Worm (Caenorhabditis elegans) whole organism, L1 larva: Measurements from ENCODE around the gene mom-1.

Experiments
- C04F5.9 ChIP-seq: sonication (generic microtip); optimal IDR thresholded peaks from 2 replicates; lab custom pipeline; 2016; ENCODE audit warnings: missing genetic modification characterization, missing compliant biosample characterization
- C34B4.2 ChIP-seq: sonication (generic microtip); optimal IDR thresholded peaks from 2 replicates; lab custom pipeline; 2017; ENCODE audit warnings: mild to moderate bottlenecking, missing genetic modification characterization, missing compliant biosample characterization
- F16B12.6 ChIP-seq: fragments of 150-350 bp; optimal IDR thresholded peaks from 2 replicates; lab custom pipeline; 2014; ENCODE audit warnings: missing biosample characterization, missing genetic modification characterization
- alr-1 ChIP-seq: fragments of 200-800 bp; sonication (Bioruptor generic); optimal IDR thresholded peaks from 2 replicates; lab custom pipeline; 2018; ENCODE audit warnings: borderline replicate concordance, mild to moderate bottlenecking, missing genetic modification characterization, missing compliant biosample characterization
- aly-2 ChIP-seq: fragments of 150-350 bp; optimal IDR thresholded peaks from 2 replicates; lab custom pipeline; 2014; ENCODE audit warnings: missing biosample characterization, missing genetic modification characterization
- ceh-63 ChIP-seq: fragments of 200-800 bp; sonication (Bioruptor generic); optimal IDR thresholded peaks from 2 replicates; lab custom pipeline; 2018; ENCODE audit warnings: mild to moderate bottlenecking, missing genetic modification characterization, missing compliant biosample characterization
- ceh-8 ChIP-seq: fragments of 200-800 bp; sonication (Bioruptor generic); optimal IDR thresholded peaks from 2 replicates; lab custom pipeline; 2018; ENCODE audit warnings: mild to moderate bottlenecking, missing genetic modification characterization, moderate library complexity, missing compliant biosample characterization
- ceh-82 ChIP-seq, 3 experiments: fragments of 150-350 bp in 1 of 3; sonication (generic microtip) in 2 of 3; optimal IDR thresholded peaks; 2 replicates each; lab custom pipeline; 2014 to 2017; ENCODE audit warnings: missing biosample characterization in 3 of 3, missing genetic modification characterization in 3 of 3
- ceh-88 ChIP-seq: fragments of 200-800 bp; sonication (Bioruptor generic); IDR thresholded peaks from 2 replicates; pipeline ENCODE4 v1.3.6; 2022; ENCODE audit warnings: missing genetic modification characterization, missing compliant biosample characterization
- ces-1 ChIP-seq: fragments of 150-350 bp; optimal IDR thresholded peaks from 2 replicates; lab custom pipeline; 2014; ENCODE audit warnings: missing biosample characterization, missing genetic modification reagents, missing genetic modification characterization
- dpl-1 ChIP-seq, 3 experiments: fragments of 150-350 bp in 2 of 3; sonication (generic microtip) in 1 of 3; optimal IDR thresholded peaks; 2 replicates each; lab custom pipeline; 2014 to 2017; ENCODE audit warnings: missing biosample characterization in 3 of 3, missing genetic modification characterization in 3 of 3, missing genetic modification reagents in 3 of 3
- dsc-1 ChIP-seq: sonication (generic microtip); optimal IDR thresholded peaks from 2 replicates; lab custom pipeline; 2016; ENCODE audit warnings: mild to moderate bottlenecking, missing genetic modification characterization, missing compliant biosample characterization
- efl-1 ChIP-seq, 4 experiments: fragments of 150-350 bp; optimal IDR thresholded peaks in 3 of 4; peaks in 1 of 4; 1 replicate in 1 of 4; 2 replicates in 3 of 4; lab custom pipeline; 2014; ENCODE audit warnings: missing biosample characterization in 2 of 4, missing genetic modification characterization in 2 of 4, missing genetic modification reagents in 2 of 4
- fkh-10 ChIP-seq: sonication (generic microtip); optimal IDR thresholded peaks from 2 replicates; lab custom pipeline; 2017; ENCODE audit warnings: missing biosample characterization, missing genetic modification reagents, missing genetic modification characterization
- fos-1 ChIP-seq: fragments of 150-350 bp; optimal IDR thresholded peaks from 2 replicates; lab custom pipeline; 2014; ENCODE audit warnings: missing biosample characterization, missing genetic modification characterization
- hlh-17 ChIP-seq: fragments of 200-800 bp; sonication (Bioruptor generic); optimal IDR thresholded peaks from 2 replicates; lab custom pipeline; 2018; ENCODE audit warnings: missing genetic modification characterization, mild to moderate bottlenecking, missing compliant biosample characterization, moderate library complexity, borderline replicate concordance
- hlh-4 ChIP-seq: sonication (generic microtip); optimal IDR thresholded peaks from 2 replicates; lab custom pipeline; 2016; ENCODE audit warnings: mild to moderate bottlenecking, missing genetic modification characterization, missing compliant biosample characterization
- irx-1 ChIP-seq: sonication (generic microtip); optimal IDR thresholded peaks from 2 replicates; lab custom pipeline; 2016; ENCODE audit warnings: missing genetic modification characterization, missing compliant biosample characterization
- isw-1 ChIP-seq: fragments of 200-800 bp; sonication (Bioruptor generic); IDR thresholded peaks from 2 replicates; pipeline ENCODE4 v1.3.6; 2022; ENCODE audit warnings: missing genetic modification characterization, missing compliant biosample characterization
- lin-13 ChIP-seq: fragments of 150-350 bp; optimal IDR thresholded peaks from 2 replicates; lab custom pipeline; 2014; ENCODE audit warnings: missing biosample characterization, missing genetic modification reagents, missing genetic modification characterization
- lin-14 ChIP-seq: fragments of 200-800 bp; sonication (Bioruptor generic); optimal IDR thresholded peaks from 2 replicates; lab custom pipeline; 2018; ENCODE audit warnings: mild to moderate bottlenecking, missing genetic modification characterization, moderate library complexity, missing compliant biosample characterization
- lin-35 ChIP-seq, 2 experiments: fragments of 150-350 bp; optimal IDR thresholded peaks; 2 replicates each; lab custom pipeline; 2014; ENCODE audit warnings: missing biosample characterization in 2 of 2, missing genetic modification characterization in 2 of 2, missing genetic modification reagents in 2 of 2
- lin-39 ChIP-seq: fragments of 150-350 bp; optimal IDR thresholded peaks from 2 replicates; lab custom pipeline; 2014; ENCODE audit warnings: missing biosample characterization, missing genetic modification reagents, missing genetic modification characterization
- lir-3 ChIP-seq: sonication (generic microtip); optimal IDR thresholded peaks from 2 replicates; lab custom pipeline; 2016; ENCODE audit warnings: mild to moderate bottlenecking, missing genetic modification characterization, moderate library complexity, missing compliant biosample characterization; ENCODE audit not compliant: poor library complexity
- mab-9 ChIP-seq: fragments of 200-800 bp; sonication (Bioruptor generic); IDR thresholded peaks from 2 replicates; pipeline ENCODE4 v1.3.6; 2022; ENCODE audit warnings: missing genetic modification reagents, missing genetic modification characterization, missing compliant biosample characterization
- mdl-1 ChIP-seq, 2 experiments: fragments of 150-350 bp; optimal IDR thresholded peaks; 2 replicates each; lab custom pipeline; 2014 to 2017; ENCODE audit warnings: missing biosample characterization in 2 of 2, missing genetic modification characterization in 2 of 2, inconsistent platforms in 1 of 2
- mef-2 ChIP-seq: fragments of 150-350 bp; optimal IDR thresholded peaks from 2 replicates; lab custom pipeline; 2014; ENCODE audit warnings: missing biosample characterization, missing genetic modification characterization
- mep-1 ChIP-seq: fragments of 150-350 bp; optimal IDR thresholded peaks from 2 replicates; lab custom pipeline; 2014; ENCODE audit warnings: missing biosample characterization, missing genetic modification characterization
- nhr-28 ChIP-seq: fragments of 150-350 bp; optimal IDR thresholded peaks from 2 replicates; lab custom pipeline; 2014; ENCODE audit warnings: missing biosample characterization, missing genetic modification characterization
- nhr-47 ChIP-seq: sonication (generic microtip); optimal IDR thresholded peaks from 2 replicates; lab custom pipeline; 2016; ENCODE audit warnings: mild to moderate bottlenecking, missing genetic modification characterization, moderate library complexity, missing compliant biosample characterization
- nhr-71 ChIP-seq: sonication (generic microtip); optimal IDR thresholded peaks from 2 replicates; lab custom pipeline; 2016; ENCODE audit warnings: mild to moderate bottlenecking, missing genetic modification characterization, moderate library complexity, missing compliant biosample characterization
- nhr-77 ChIP-seq: fragments of 150-350 bp; optimal IDR thresholded peaks from 2 replicates; lab custom pipeline; 2014; ENCODE audit warnings: missing biosample characterization, missing genetic modification characterization
- nhr-85 ChIP-seq: sonication (generic microtip); peaks from one replicate; lab custom pipeline; 2016; ENCODE audit warnings: missing genetic modification characterization, inconsistent platforms, missing compliant biosample characterization
- pax-3 ChIP-seq: fragments of 200-800 bp; sonication (Bioruptor generic); optimal IDR thresholded peaks from 2 replicates; lab custom pipeline; 2018; ENCODE audit warnings: mild to moderate bottlenecking, missing genetic modification characterization, moderate library complexity, missing compliant biosample characterization
- rnt-1 ChIP-seq: sonication (generic microtip); optimal IDR thresholded peaks from 2 replicates; lab custom pipeline; 2016; ENCODE audit warnings: mild to moderate bottlenecking, missing genetic modification characterization, moderate library complexity, missing compliant biosample characterization
- skn-1 ChIP-seq: fragments of 150-350 bp; optimal IDR thresholded peaks from 2 replicates; lab custom pipeline; 2014; ENCODE audit warnings: missing biosample characterization, missing genetic modification characterization
- snu-23 ChIP-seq: sonication (generic microtip); optimal IDR thresholded peaks from 2 replicates; lab custom pipeline; 2016; ENCODE audit warnings: missing genetic modification characterization, missing compliant biosample characterization
- sptf-1 ChIP-seq: fragments of 150-350 bp; optimal IDR thresholded peaks from 2 replicates; lab custom pipeline; 2014; ENCODE audit warnings: missing biosample characterization, missing genetic modification characterization
- tbx-2 ChIP-seq: sonication (generic microtip); optimal IDR thresholded peaks from 2 replicates; lab custom pipeline; 2016; ENCODE audit warnings: missing genetic modification characterization, missing compliant biosample characterization
- unc-130 ChIP-seq: fragments of 150-350 bp; optimal IDR thresholded peaks from 2 replicates; lab custom pipeline; 2017; ENCODE audit warnings: missing biosample characterization, missing genetic modification characterization, inconsistent platforms
- unc-30 ChIP-seq: sonication (generic microtip); optimal IDR thresholded peaks from 2 replicates; lab custom pipeline; 2017; ENCODE audit warnings: missing biosample characterization, missing genetic modification characterization
- unc-62 ChIP-seq: fragments of 150-350 bp; optimal IDR thresholded peaks from 2 replicates; lab custom pipeline; 2014; ENCODE audit warnings: missing biosample characterization, missing genetic modification reagents, missing genetic modification characterization
- unc-86 ChIP-seq: sonication (generic microtip); optimal IDR thresholded peaks from 2 replicates; lab custom pipeline; 2016; ENCODE audit warnings: missing genetic modification characterization, missing compliant biosample characterization
- xbp-1 ChIP-seq: sonication (generic microtip); optimal IDR thresholded peaks from 2 replicates; lab custom pipeline; 2016; ENCODE audit warnings: missing genetic modification characterization, missing compliant biosample characterization
- zip-4 ChIP-seq: fragments of 200-800 bp; sonication (Bioruptor generic); optimal IDR thresholded peaks from 2 replicates; lab custom pipeline; 2018; ENCODE audit warnings: mild to moderate bottlenecking, missing genetic modification characterization, moderate library complexity, missing compliant biosample characterization
- ztf-11 ChIP-seq, 2 experiments: sonication (generic microtip); optimal IDR thresholded peaks; 2 replicates each; lab custom pipeline; 2016 to 2017; ENCODE audit warnings: missing genetic modification characterization in 2 of 2, missing biosample characterization in 1 of 2, missing compliant biosample characterization in 1 of 2

Gene mom-1

DNA sequence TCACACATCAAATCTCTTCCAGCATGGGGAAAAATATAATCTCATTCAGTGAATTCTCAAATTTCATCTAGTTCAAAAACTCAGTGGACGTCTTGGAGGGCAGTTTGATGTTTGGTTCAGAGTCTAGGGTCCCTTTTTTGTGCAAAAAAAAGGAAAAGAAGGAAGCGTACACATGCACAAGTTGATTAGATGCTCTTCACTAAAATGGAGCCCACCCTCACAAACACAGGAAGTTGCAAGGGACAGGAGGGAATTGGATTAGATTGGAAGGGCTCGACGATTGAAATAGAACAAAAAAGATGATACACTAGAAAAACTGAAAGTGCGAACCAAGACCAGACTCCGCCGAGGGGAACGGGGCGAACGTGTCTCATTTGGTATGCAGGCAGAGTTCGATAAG, 42.0 kb upstream of the mom-1 start:
- TF ChIP-seq fkh-10 = peak; percentile 91
- no peak for TF ChIP-seq isw-1 (GFP tag; lab: Robert Waterston, UW)
- peak; percentile 88 for TF ChIP-seq lin-14 (GFP tag; lab: Kevin White, UChicago)
- no peak for TF ChIP-seq efl-1 (optimal IDR thresholded peaks at IDR 0.05; lab: Kevin White, UChicago)
- TF ChIP-seq efl-1 (GFP tag; optimal IDR thresholded peaks at IDR 0.05 in 1 of 2; lab: Kevin White, UChicago) = peak in 1 of 2 experiments; percentile 92
- peak; percentile 72 for TF ChIP-seq ces-1 (GFP tag; lab: Kevin White, UChicago)
- no peak for TF ChIP-seq mdl-1 (tag; optimal IDR thresholded peaks at IDR 0.05; lab: Kevin White, UChicago)

DNA sequence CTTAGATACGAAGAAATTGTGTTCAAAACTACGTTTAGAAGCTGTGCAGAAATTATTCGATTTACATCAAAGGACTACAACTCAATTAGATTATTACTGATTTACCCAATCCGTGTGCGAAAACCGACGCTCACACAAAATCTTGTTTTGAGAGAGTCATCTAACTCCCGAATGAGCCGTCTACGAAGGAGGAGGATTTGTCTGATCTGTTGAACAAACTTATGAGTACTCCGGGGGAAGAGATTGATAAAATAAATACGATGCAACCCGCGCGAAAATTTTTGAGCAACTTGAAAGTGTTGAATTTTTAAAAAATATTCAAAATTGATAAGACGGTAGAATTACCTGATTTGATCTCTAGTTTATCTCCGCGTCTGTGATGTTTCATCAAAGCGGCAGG, 41.6 kb upstream of the mom-1 start:
- TF ChIP-seq fos-1 (no peak), nhr-85 (tag; lab: Kevin White, UChicago) (peak; percentile 20), rnt-1 (tag; lab: Kevin White, UChicago) (peak; percentile 3), dsc-1 (tag; lab: Kevin White, UChicago) (peak; percentile 26), nhr-47 (tag; lab: Kevin White, UChicago) (peak; percentile 3), unc-62 (GFP tag; lab: Kevin White, UChicago) (no peak)
- TF ChIP-seq, all 84 proteins: peak for 4

DNA sequence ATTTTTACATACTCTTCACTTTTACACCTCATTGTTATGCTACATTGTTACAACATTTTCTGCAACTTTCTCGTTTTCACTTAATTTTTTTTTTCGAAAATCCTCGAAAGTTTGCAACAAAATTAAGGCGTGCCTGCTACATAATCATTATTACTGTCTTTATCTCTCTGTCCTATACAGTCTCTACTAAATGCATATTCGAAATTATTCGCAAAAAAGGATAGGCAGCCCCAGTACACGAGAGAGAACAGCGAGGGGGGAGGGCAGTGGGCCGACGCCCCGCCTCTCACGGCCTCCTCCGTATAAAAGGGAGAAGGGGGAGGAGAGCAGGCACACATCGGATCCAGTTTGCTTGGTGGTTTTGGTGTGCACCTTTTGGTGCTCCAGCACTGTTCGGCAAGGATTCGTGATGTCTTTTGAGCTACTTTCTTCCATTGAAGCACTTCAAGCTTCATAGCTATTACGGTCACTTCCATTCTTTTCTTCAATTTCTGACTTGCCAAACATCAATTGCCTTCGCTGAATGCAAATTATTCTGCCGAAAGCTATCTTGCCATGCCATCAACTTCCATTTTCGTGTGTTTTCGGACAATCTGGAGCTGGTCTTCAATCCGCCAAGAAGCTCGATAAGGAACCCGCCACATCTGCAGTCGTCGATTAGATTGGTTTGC, 40.8 kb upstream of the mom-1 start:
- TF ChIP-seq zip-4 (GFP tag; lab: Kevin White, UChicago) (no peak), ceh-8 (peak; percentile 14), ceh-82 (tag; optimal IDR thresholded peaks at IDR 0.05; lab: Kevin White, UChicago) (peak; percentile 16 to 48 (median 39)), mep-1 (no peak), F16B12.6 (no peak), dsc-1 (tag; lab: Kevin White, UChicago) (peak; percentile 66), xbp-1 (tag; lab: Kevin White, UChicago) (peak; percentile 62), fkh-10 (no peak), lir-3 (tag; lab: Kevin White, UChicago) (peak; percentile 5), irx-1 (tag; lab: Kevin White, UChicago) (peak; percentile 65), tbx-2 (tag; lab: Kevin White, UChicago) (peak; percentile 28), ceh-88 (GFP tag; lab: Robert Waterston, UW) (peak; percentile 64), nhr-28 (tag; lab: Kevin White, UChicago) (no peak), alr-1 (tag; lab: Kevin White, UChicago) (no peak), nhr-71 (tag; lab: Kevin White, UChicago) (peak; percentile 76), lin-35 (GFP tag; optimal IDR thresholded peaks at IDR 0.05; lab: Kevin White, UChicago) (peak; percentile 12 to 61), unc-30 (no peak), lin-13 (GFP tag; lab: Kevin White, UChicago) (no peak), mdl-1 (tag; optimal IDR thresholded peaks at IDR 0.05; lab: Kevin White, UChicago) (peak in 1 of 2 experiments; percentile 34), ztf-11 (tag; optimal IDR thresholded peaks at IDR 0.05; lab: Kevin White, UChicago) (peak in 1 of 2 experiments; percentile 43), skn-1 (tag; lab: Kevin White, UChicago) (no peak), nhr-77 (peak; percentile 20), C04F5.9 (tag; lab: Kevin White, UChicago) (no peak), hlh-17 (GFP tag; lab: Kevin White, UChicago) (no peak), fos-1 (peak; percentile 22), C34B4.2 (no peak), mef-2 (tag; lab: Kevin White, UChicago) (no peak), aly-2 (tag; lab: Kevin White, UChicago) (peak; percentile 26), ces-1 (GFP tag; lab: Kevin White, UChicago) (no peak), ceh-63 (no peak), pax-3 (tag; lab: Kevin White, UChicago) (no peak), hlh-4 (no peak), mab-9 (peak; percentile 29; the same call in 1 of the 2 replicates), unc-130 (tag; lab: Kevin White, UChicago) (peak; percentile 14), unc-86 (tag; lab: Kevin White, UChicago) (peak; percentile 38), lin-39 (tag; lab: Kevin White, UChicago) (no peak), snu-23 (GFP tag; lab: Kevin White, UChicago) (peak; percentile 73), dpl-1 (GFP tag; optimal IDR thresholded peaks at IDR 0.05; lab: Kevin White, UChicago) (no peak), sptf-1 (no peak)
